Worm (Caenorhabditis elegans) whole organism, L2 larva: ENCODE data around the gene srd-59.

Experiments
- F13H6.1 ChIP-seq: sonication (generic microtip); optimal IDR thresholded peaks from 2 replicates; lab custom pipeline; 2016; ENCODE audit warnings: missing genetic modification characterization, missing compliant biosample characterization
- Y55F3AM.14 ChIP-seq: fragments of 200-800 bp; sonication (Bioruptor generic); optimal IDR thresholded peaks from 2 replicates; lab custom pipeline; 2018; ENCODE audit warnings: mild to moderate bottlenecking, missing genetic modification characterization, missing compliant biosample characterization
- egl-27 ChIP-seq: sonication (generic microtip); optimal IDR thresholded peaks from 3 replicates; lab custom pipeline; 2017; ENCODE audit warnings: missing biosample characterization, missing genetic modification reagents, missing genetic modification characterization
- mbf-1 ChIP-seq: sonication (generic microtip); optimal IDR thresholded peaks from 2 replicates; lab custom pipeline; 2017; ENCODE audit warnings: missing biosample characterization, missing genetic modification characterization
- nhr-10 ChIP-seq: sonication (generic microtip); optimal IDR thresholded peaks from 2 replicates; lab custom pipeline; 2017; ENCODE audit warnings: missing biosample characterization, missing genetic modification characterization
- nhr-11 ChIP-seq: fragments of 150-350 bp; optimal IDR thresholded peaks from 2 replicates; lab custom pipeline; 2014; ENCODE audit warnings: missing biosample characterization, missing genetic modification characterization
- nhr-12 ChIP-seq: fragments of 150-350 bp; optimal IDR thresholded peaks from 2 replicates; lab custom pipeline; 2014; ENCODE audit warnings: missing biosample characterization, missing genetic modification characterization
- sma-9 ChIP-seq, 2 experiments: fragments of 150-350 bp in 1 of 2; sonication (generic microtip) in 1 of 2; optimal IDR thresholded peaks; 2 replicates each; lab custom pipeline; 2014 to 2016; ENCODE audit warnings: missing genetic modification characterization in 2 of 2, mild to moderate bottlenecking in 1 of 2, missing biosample characterization in 1 of 2, missing compliant biosample characterization in 1 of 2, missing genetic modification reagents in 1 of 2, moderate library complexity in 1 of 2
- snpc-4 ChIP-seq: fragments of 150-350 bp; optimal IDR thresholded peaks from 2 replicates; lab custom pipeline; 2014; ENCODE audit warnings: missing biosample characterization, missing genetic modification characterization
- unc-62 ChIP-seq: fragments of 150-350 bp; optimal IDR thresholded peaks from 2 replicates; lab custom pipeline; 2014; ENCODE audit warnings: missing biosample characterization, missing genetic modification reagents, missing genetic modification characterization

ce11 chrII:7171305-7171998 is 34.0 kb upstream of the srd-59 start, which contains the start of gene dyf-13:
- TF ChIP-seq egl-27 (tag; lab: Kevin White, UChicago): no peak
- no peak for TF ChIP-seq F13H6.1
- TF ChIP-seq nhr-12 (tag; lab: Kevin White, UChicago): no peak
- no peak for TF ChIP-seq sma-9 (GFP tag; optimal IDR thresholded peaks at IDR 0.05; lab: Kevin White, UChicago)
- no peak for TF ChIP-seq sma-9 (tag; optimal IDR thresholded peaks at IDR 0.05; lab: Kevin White, UChicago)
- TF ChIP-seq unc-62: no peak
- no peak for TF ChIP-seq nhr-10 (tag; lab: Kevin White, UChicago)
- TF ChIP-seq nhr-11: no peak
- no peak for TF ChIP-seq Y55F3AM.14 (GFP tag; lab: Kevin White, UChicago)
- no peak for TF ChIP-seq mbf-1 (tag; lab: Kevin White, UChicago)
- TF ChIP-seq snpc-4 (tag; lab: Kevin White, UChicago): no peak
